Worm (Caenorhabditis elegans) whole organism, L3 larva: ENCODE results near the gene lec-9.

Experiments used
- lin-15B ChIP-seq: fragments of 150-350 bp; optimal IDR thresholded peaks from 2 replicates; lab custom pipeline; 2014; ENCODE audit warnings: missing biosample characterization, missing genetic modification characterization
- lsy-12 ChIP-seq: sonication (generic microtip); optimal IDR thresholded peaks from 2 replicates; lab custom pipeline; 2016; ENCODE audit warnings: mild to moderate bottlenecking, missing genetic modification characterization, missing compliant biosample characterization
- mml-1 ChIP-seq: fragments of 150-350 bp; sonication (generic microtip); optimal IDR thresholded peaks from 3 replicates; lab custom pipeline; 2014; ENCODE audit warnings: missing biosample characterization, missing genetic modification characterization
- nhr-237 ChIP-seq: fragments of 150-350 bp; optimal IDR thresholded peaks from 2 replicates; lab custom pipeline; 2014; ENCODE audit warnings: missing biosample characterization, missing genetic modification characterization

- no peak for TF ChIP-seq lin-15B (tag; lab: Kevin White, UChicago)
- no peak for TF ChIP-seq mml-1
- no peak for TF ChIP-seq nhr-237 (tag; lab: Kevin White, UChicago)
- TF ChIP-seq lsy-12 (tag; lab: Kevin White, UChicago): no peak
Observed at ce11 chrX:17638460-17638859, 38.2 kb downstream of the lec-9 start.
